Fruit fly (Drosophila melanogaster) whole organism: ENCODE data around the gene CG32713.

ENCODE experiments used
- CG8478 ChIP-seq: fragments of >200 bp; optimal IDR thresholded peaks from 2 replicates; lab custom pipeline; 2018; ENCODE audit warnings: inconsistent platforms
- Dll ChIP-seq: fragments of >200 bp; optimal IDR thresholded peaks from 2 replicates; lab custom pipeline; 2017
- EcR ChIP-seq, 2 experiments: fragments of >200 bp; optimal IDR thresholded peaks; 2 replicates each; lab custom pipeline; 2017; ENCODE audit warnings: missing biosample characterization in 2 of 2, missing genetic modification characterization in 2 of 2, missing genetic modification reagents in 2 of 2
- pan ChIP-seq: fragments of >200 bp; optimal IDR thresholded peaks from 2 replicates; lab custom pipeline; 2017
- psq ChIP-seq: fragments of >200 bp; optimal IDR thresholded peaks from 2 replicates; lab custom pipeline; 2017
- usp ChIP-seq: fragments of >200 bp; optimal IDR thresholded peaks from 2 replicates; lab custom pipeline; 2017; ENCODE audit warnings: missing biosample characterization, missing genetic modification characterization, mixed read lengths

- TF ChIP-seq psq (lab: Kevin White, UChicago) (no peak), usp (GFP tag; lab: Kevin White, UChicago) (no peak), EcR (GFP tag; optimal IDR thresholded peaks at IDR 0.05; lab: Kevin White, UChicago) (no peak), pan (lab: Kevin White, UChicago) (peak; percentile 39), Dll (no peak), CG8478 (lab: Kevin White, UChicago) (no peak)
Measured at dm6 chrX:8436656-8437284, 20.7 kb downstream of the CG32713 start, which contains the start of gene CG1440.
